Fruit fly (Drosophila melanogaster) whole organism, wandering third instar larva: ENCODE results near the gene slx1.

Experiments
- Abd-B ChIP-seq: fragments of >200 bp; optimal IDR thresholded peaks from 2 replicates; lab custom pipeline; 2017; ENCODE audit warnings: missing biosample characterization, missing genetic modification characterization
- CG32264 ChIP-seq: fragments of 200-800 bp; sonication (Bioruptor generic); optimal IDR thresholded peaks from 2 replicates; lab custom pipeline; 2016; ENCODE audit warnings: missing biosample characterization, missing genetic modification characterization
- CG9705 ChIP-seq: fragments of 200-800 bp; sonication (Bioruptor generic); optimal IDR thresholded peaks from 2 replicates; lab custom pipeline; 2018; ENCODE audit warnings: missing biosample characterization, mild to moderate bottlenecking, missing genetic modification characterization
- CrebA ChIP-seq: fragments of 200-800 bp; sonication (Bioruptor generic); optimal IDR thresholded peaks from 2 replicates; lab custom pipeline; 2016; ENCODE audit warnings: missing biosample characterization, mild to moderate bottlenecking, missing genetic modification characterization, borderline replicate concordance
- Dif ChIP-seq: fragments of 200-275, 200-300 bp; sonication (Bioruptor generic); optimal IDR thresholded peaks from 2 replicates; lab custom pipeline; 2018; ENCODE audit warnings: missing biosample characterization, missing genetic modification characterization; ENCODE audit not compliant: partially characterized antibody
- GATAd ChIP-seq: sonication (Bioruptor generic); optimal IDR thresholded peaks from 2 replicates; lab custom pipeline; 2016; ENCODE audit warnings: missing biosample characterization, missing genetic modification characterization
- HLH106 ChIP-seq: fragments of 200-800 bp; optimal IDR thresholded peaks from 3 replicates; lab custom pipeline; 2019; ENCODE audit warnings: missing biosample characterization, mild to moderate bottlenecking, missing genetic modification characterization, moderate library complexity
- Hnf4 ChIP-seq: fragments of 200-800 bp; sonication (Bioruptor generic); optimal IDR thresholded peaks from 2 replicates; lab custom pipeline; 2016; ENCODE audit warnings: missing biosample characterization, mild to moderate bottlenecking, missing genetic modification characterization
- Hr83 ChIP-seq: fragments of 200-300 bp; sonication (Bioruptor generic); optimal IDR thresholded peaks from 2 replicates; lab custom pipeline; 2016; ENCODE audit warnings: missing biosample characterization, mild to moderate bottlenecking, missing genetic modification characterization, moderate library complexity; ENCODE audit not compliant: poor library complexity, severe bottlenecking
- Jra ChIP-seq: sonication (Bioruptor generic); optimal IDR thresholded peaks from 2 replicates; lab custom pipeline; 2016; ENCODE audit warnings: missing biosample characterization, missing genetic modification characterization
- Mio ChIP-seq: sonication (Bioruptor generic); optimal IDR thresholded peaks from 2 replicates; lab custom pipeline; 2016; ENCODE audit warnings: missing biosample characterization, missing genetic modification characterization
- Myc ChIP-seq: fragments of >200 bp; optimal IDR thresholded peaks from 2 replicates; lab custom pipeline; 2017
- N ChIP-seq: fragments of >200 bp; optimal IDR thresholded peaks from 2 replicates; lab custom pipeline; 2018; ENCODE audit warnings: missing biosample characterization, missing external identifiers, missing genetic modification characterization
- OdsH ChIP-seq: fragments of 200-800 bp; sonication (Bioruptor generic); optimal IDR thresholded peaks from 2 replicates; lab custom pipeline; 2016; ENCODE audit warnings: missing biosample characterization, mild to moderate bottlenecking, missing genetic modification characterization
- Rel ChIP-seq, 2 experiments: fragments of 200-800 bp; sonication (Bioruptor generic) in 1 of 2; optimal IDR thresholded peaks; 2 replicates in 1 of 2; 3 replicates in 1 of 2; lab custom pipeline; 2016 to 2019; ENCODE audit warnings: mild to moderate bottlenecking in 2 of 2, missing biosample characterization in 2 of 2, missing genetic modification characterization in 2 of 2, moderate library complexity in 1 of 2
- Sp1 ChIP-seq: fragments of 200-800 bp; sonication (Bioruptor generic); optimal IDR thresholded peaks from 3 replicates; lab custom pipeline; 2019; ENCODE audit warnings: missing biosample characterization, mild to moderate bottlenecking, missing genetic modification characterization, moderate library complexity
- Vsx2 ChIP-seq: fragments of 200-300, 225-300 bp; sonication (Bioruptor generic); optimal IDR thresholded peaks from 2 replicates; lab custom pipeline; 2018; ENCODE audit warnings: missing biosample characterization, missing genetic modification characterization; ENCODE audit not compliant: partially characterized antibody
- br ChIP-seq: fragments of 200-800 bp; sonication (Bioruptor generic); optimal IDR thresholded peaks from 2 replicates; lab custom pipeline; 2016; ENCODE audit warnings: missing biosample characterization, missing genetic modification characterization
- brk ChIP-seq: fragments of 200-800 bp; sonication (Bioruptor generic); optimal IDR thresholded peaks from 2 replicates; lab custom pipeline; 2016; ENCODE audit warnings: missing biosample characterization, mild to moderate bottlenecking, missing genetic modification characterization
- dl ChIP-seq, 2 experiments: fragments of 175-275, 200-275 bp in 1 of 2; fragments of 200-275 bp in 1 of 2; sonication (Bioruptor generic); optimal IDR thresholded peaks; lab custom pipeline; 2018; ENCODE audit warnings: mild to moderate bottlenecking in 2 of 2, missing biosample characterization in 2 of 2, missing genetic modification characterization in 2 of 2, moderate library complexity in 2 of 2; ENCODE audit not compliant: partially characterized antibody in 2 of 2, insufficient read depth in 1 of 2
- dmrt93B ChIP-seq: fragments of 200-800 bp; sonication (Bioruptor generic); optimal IDR thresholded peaks from 2 replicates; lab custom pipeline; 2018; ENCODE audit warnings: missing biosample characterization, mild to moderate bottlenecking, missing genetic modification characterization
- dsf ChIP-seq: sonication (Bioruptor generic); optimal IDR thresholded peaks from 2 replicates; lab custom pipeline; 2016; ENCODE audit warnings: missing biosample characterization, missing genetic modification characterization, borderline replicate concordance
- ey ChIP-seq: fragments of 200-800 bp; sonication (Bioruptor generic); optimal IDR thresholded peaks from 2 replicates; lab custom pipeline; 2016; ENCODE audit warnings: missing biosample characterization, missing genetic modification characterization
- foxo ChIP-seq, 2 experiments: fragments of 200-800 bp; sonication (Bioruptor generic); optimal IDR thresholded peaks; 2 replicates in 1 of 2; 3 replicates in 1 of 2; lab custom pipeline; 2016 to 2017; ENCODE audit warnings: missing biosample characterization in 2 of 2, missing genetic modification characterization in 2 of 2
- fru ChIP-seq: fragments of 200-800 bp; sonication (Bioruptor generic); optimal IDR thresholded peaks from 3 replicates; lab custom pipeline; 2016; ENCODE audit warnings: missing biosample characterization, mild to moderate bottlenecking, missing genetic modification characterization
- h ChIP-seq: fragments of 200-800 bp; sonication (Bioruptor generic); optimal IDR thresholded peaks from 3 replicates; lab custom pipeline; 2016; ENCODE audit warnings: missing biosample characterization, mild to moderate bottlenecking, missing genetic modification characterization
- pan ChIP-seq: fragments of >200 bp; optimal IDR thresholded peaks from 2 replicates; lab custom pipeline; 2017
- psq ChIP-seq: fragments of 200-800 bp; sonication (Bioruptor generic); optimal IDR thresholded peaks from 3 replicates; lab custom pipeline; 2017; ENCODE audit warnings: missing biosample characterization, mild to moderate bottlenecking, missing genetic modification characterization, moderate library complexity
- rgr ChIP-seq: fragments of 200-800 bp; sonication (Bioruptor generic); optimal IDR thresholded peaks from 3 replicates; lab custom pipeline; 2016; ENCODE audit warnings: missing biosample characterization, mild to moderate bottlenecking, missing genetic modification characterization
- sage ChIP-seq: fragments of 200-800 bp; sonication (Bioruptor generic); optimal IDR thresholded peaks from 2 replicates; lab custom pipeline; 2016; ENCODE audit warnings: missing biosample characterization, mild to moderate bottlenecking, missing genetic modification characterization
- tai ChIP-seq: sonication (Bioruptor generic); optimal IDR thresholded peaks from 2 replicates; lab custom pipeline; 2016; ENCODE audit warnings: missing biosample characterization, missing genetic modification characterization
- usp ChIP-seq: fragments of >200 bp; optimal IDR thresholded peaks from 2 replicates; lab custom pipeline; 2017; ENCODE audit warnings: missing biosample characterization, missing genetic modification characterization
- woc ChIP-seq: sonication (Bioruptor generic); optimal IDR thresholded peaks from 2 replicates; lab custom pipeline; 2016; ENCODE audit warnings: missing biosample characterization, mild to moderate bottlenecking, missing genetic modification characterization

Gene slx1

dm6 chr3R:4641616-4642102, at the start of gene slx1, which contains the start of the genes CG9775 and MED31:
slx1 (plus strand) TSS chr3R:4641963.
CG9775 (minus strand) TSS chr3R:4641838.
MED31 (plus strand) TSS chr3R:4641963.
- TF ChIP-seq Abd-B (GFP tag; lab: Kevin White, UChicago) (no peak), ey (peak; percentile 25), woc (peak; percentile 48), rgr (GFP tag; lab: Kevin White, UChicago) (peak; percentile 73), foxo (GFP tag; optimal IDR thresholded peaks at IDR 0.05; lab: Kevin White, UChicago) (peak in 1 of 2 experiments; percentile 78), psq (GFP tag; lab: Kevin White, UChicago) (peak; percentile 65), HLH106 (tag; lab: Kevin White, UChicago) (peak; percentile 81), CG9705 (GFP tag; lab: Kevin White, UChicago) (peak; percentile 13), Sp1 (peak; percentile 73), h (GFP tag; lab: Kevin White, UChicago) (peak; percentile 57), CG32264 (GFP tag; lab: Kevin White, UChicago) (no peak), dmrt93B (GFP tag; lab: Kevin White, UChicago) (no peak), OdsH (peak; percentile 64), fru (peak; percentile 53), Hnf4 (peak; percentile 25)

DNA sequence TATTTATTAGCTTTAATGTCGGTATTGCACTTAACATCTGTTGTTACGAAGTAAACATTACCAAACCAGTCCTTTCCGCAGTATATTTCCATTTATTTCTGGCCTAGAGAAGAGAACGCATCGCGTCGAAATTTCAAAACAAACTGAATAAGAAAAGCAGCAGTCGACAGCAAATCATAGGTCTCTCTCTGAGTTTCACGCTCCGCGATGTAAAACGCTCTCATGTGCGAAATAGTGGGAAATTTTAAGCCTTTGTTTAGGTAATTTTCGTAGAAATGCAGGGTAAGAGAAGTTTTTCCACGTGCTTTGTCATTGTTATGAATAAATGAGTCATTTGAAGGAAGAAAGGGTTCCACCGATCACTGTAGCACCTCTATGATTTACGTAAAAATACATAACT, 42.1 kb upstream of the slx1 start:
- TF ChIP-seq Sp1 (no peak), h (GFP tag; lab: Kevin White, UChicago) (no peak), br (GFP tag; lab: Kevin White, UChicago) (no peak), fru (no peak), CrebA (GFP tag; lab: Kevin White, UChicago) (no peak), GATAd (no peak), ey (no peak), Jra (no peak), pan (lab: Kevin White, UChicago) (no peak), Abd-B (GFP tag; lab: Kevin White, UChicago) (no peak), Hnf4 (no peak), Myc (lab: Kevin White, UChicago) (no peak), CG9705 (GFP tag; lab: Kevin White, UChicago) (no peak), rgr (GFP tag; lab: Kevin White, UChicago) (no peak), dl (GFP tag; optimal IDR thresholded peaks at IDR 0.05; lab: Kevin White, UChicago; ENCODE audit: insufficient read depth in 1 of 2, partially characterized antibody in 2 of 2) (no peak), woc (no peak), usp (no peak), Dif (GFP tag; lab: Kevin White, UChicago) (no peak), Rel (GFP tag; optimal IDR thresholded peaks at IDR 0.05; lab: Kevin White, UChicago) (no peak), Rel (tag; optimal IDR thresholded peaks at IDR 0.05; lab: Kevin White, UChicago) (no peak), brk (GFP tag; lab: Kevin White, UChicago) (no peak)

DNA sequence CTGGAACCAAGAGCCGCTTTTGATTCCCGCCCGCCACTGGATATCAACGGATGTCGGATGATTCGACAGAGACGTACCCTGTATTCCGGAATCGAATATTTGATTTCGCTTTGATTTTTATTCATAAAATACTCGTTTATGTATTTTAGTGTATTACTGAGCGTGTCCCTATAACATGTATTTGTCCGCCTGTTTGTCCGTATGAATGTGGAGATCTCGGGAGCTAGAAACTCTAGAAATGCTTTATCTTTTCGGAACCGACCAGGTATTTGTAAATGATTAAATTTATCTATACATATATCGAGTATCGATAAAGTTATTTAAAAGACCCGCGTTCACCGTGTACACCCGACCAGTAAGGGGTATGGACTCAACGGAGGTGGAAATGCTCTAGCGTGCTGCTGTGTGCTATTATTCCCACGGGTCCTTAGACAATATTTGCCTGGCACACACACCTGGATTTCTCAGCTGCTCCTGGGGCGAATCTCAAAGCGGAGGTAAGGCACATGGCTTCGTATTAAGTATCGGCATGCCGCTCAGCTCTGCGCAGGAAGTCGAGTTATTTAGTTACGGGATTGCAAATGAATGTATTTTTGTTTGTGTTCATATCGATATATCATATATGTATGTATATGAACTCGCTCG, 39.8 kb upstream of the slx1 start:
- no peak for TF ChIP-seq N (GFP tag; lab: Kevin White, UChicago)

DNA sequence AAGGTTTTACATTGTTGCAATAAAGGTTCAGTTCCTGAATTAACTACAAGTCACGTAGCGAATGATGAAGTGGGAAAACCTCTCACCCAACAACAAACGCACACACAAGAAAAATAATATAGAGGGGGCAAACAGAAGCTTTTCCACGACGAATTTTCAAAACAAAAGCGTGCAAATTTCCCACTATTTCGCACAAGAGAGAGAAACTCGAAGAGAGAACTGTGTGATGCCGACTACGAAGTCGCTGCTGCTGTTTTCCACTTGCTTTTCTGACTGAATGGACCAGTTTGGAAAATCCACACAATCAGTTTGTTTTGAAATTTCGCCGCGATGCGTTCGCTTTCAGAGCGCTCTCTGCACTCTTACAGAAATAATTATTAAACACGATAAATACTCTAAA, 29.2 kb upstream of the slx1 start, which contains the start of gene 5-HT2A:
5-HT2A (plus strand) TSS at position 301 of the 400 bp plus-strand sequence.
- no peak for TF ChIP-seq brk (GFP tag; lab: Kevin White, UChicago)
- no peak for TF ChIP-seq Jra

dm6 chr3R:4616130-4616529, 25.6 kb upstream of the slx1 start:
- TF ChIP-seq Hr83 (no peak), Vsx2 (GFP tag; lab: Kevin White, UChicago) (no peak), Dif (GFP tag; lab: Kevin White, UChicago) (no peak), woc (no peak), usp (no peak), sage (GFP tag; lab: Kevin White, UChicago) (no peak), Myc (lab: Kevin White, UChicago) (no peak), dsf (GFP tag; lab: Kevin White, UChicago) (no peak), h (GFP tag; lab: Kevin White, UChicago) (no peak), brk (GFP tag; lab: Kevin White, UChicago) (no peak), tai (GFP tag; lab: Kevin White, UChicago) (no peak), rgr (GFP tag; lab: Kevin White, UChicago) (no peak), ey (no peak), Mio (GFP tag; lab: Kevin White, UChicago) (no peak), psq (GFP tag; lab: Kevin White, UChicago) (no peak), GATAd (no peak), fru (no peak)
